Fruit fly (Drosophila melanogaster) whole organism, embryonic: Measurements from ENCODE around the gene Calr.
A peak's percentile ranks its signal among the peaks of the same experiment; 100 is the strongest.

Source experiments
- Awh ChIP-seq: fragments of 200-800 bp; sonication (Bioruptor generic); IDR thresholded peaks from 2 replicates; pipeline ENCODE4, ENCODE4 v1.3.6; 2022; ENCODE audit warnings: missing biosample characterization, missing genetic modification characterization
- Bdp1 ChIP-seq: fragments of 200-800 bp; sonication (Bioruptor generic); optimal IDR thresholded peaks from 3 replicates; lab custom pipeline; 2016; ENCODE audit warnings: missing biosample characterization, missing genetic modification characterization
- Blimp-1 ChIP-seq: fragments of 200-800 bp; sonication (Bioruptor generic); optimal IDR thresholded peaks from 3 replicates; lab custom pipeline; 2018; ENCODE audit warnings: missing biosample characterization, missing genetic modification characterization, mild to moderate bottlenecking, moderate library complexity, missing genetic modification reagents
- CG10147 ChIP-seq: fragments of 200-800 bp; sonication (Bioruptor generic); optimal IDR thresholded peaks from 2 replicates; lab custom pipeline; 2019; ENCODE audit warnings: missing biosample characterization, mild to moderate bottlenecking, missing genetic modification characterization, moderate library complexity
- CG10274 ChIP-seq: fragments of 200-800 bp; sonication (Bioruptor generic); optimal IDR thresholded peaks from 3 replicates; lab custom pipeline; 2017; ENCODE audit warnings: missing biosample characterization, mild to moderate bottlenecking, missing genetic modification characterization
- CG10565 ChIP-seq: fragments of 200-800 bp; sonication (Bioruptor generic); optimal IDR thresholded peaks from 3 replicates; lab custom pipeline; 2016; ENCODE audit warnings: missing biosample characterization, mild to moderate bottlenecking, missing genetic modification characterization
- CG11085 ChIP-seq: fragments of 200-800 bp; sonication (Bioruptor generic); IDR thresholded peaks from 2 replicates; pipeline ENCODE4 v1.3.6; 2022; ENCODE audit warnings: missing biosample characterization, missing genetic modification characterization
- CG11247 ChIP-seq: fragments of 200-800 bp; sonication (Bioruptor generic); IDR thresholded peaks from 2 replicates; pipeline ENCODE4 v1.3.6; 2022; ENCODE audit warnings: missing biosample characterization, missing genetic modification characterization
- CG16813 ChIP-seq: fragments of 200-800 bp; sonication (Bioruptor generic); IDR thresholded peaks from 3 replicates; pipeline ENCODE4 v1.3.6; 2022; ENCODE audit warnings: missing biosample characterization, missing genetic modification characterization; ENCODE audit not compliant: partially characterized antibody
- CG17361 ChIP-seq: fragments of 200-800 bp; sonication (Bioruptor generic); IDR thresholded peaks from 3 replicates; pipeline ENCODE4 v1.3.6; 2022; ENCODE audit warnings: missing biosample characterization, missing genetic modification characterization
- CG2199 ChIP-seq: fragments of 200-800 bp; sonication (Bioruptor generic); IDR thresholded peaks from 3 replicates; pipeline ENCODE4 v1.3.6; 2022; ENCODE audit warnings: missing biosample characterization, missing genetic modification characterization
- CG3065 ChIP-seq: fragments of 200-800 bp; sonication (Bioruptor generic); optimal IDR thresholded peaks from 2 replicates; lab custom pipeline; 2016; ENCODE audit warnings: missing biosample characterization, missing genetic modification characterization
- CG33213 ChIP-seq: fragments of 200-800 bp; sonication (Bioruptor generic); optimal IDR thresholded peaks from 3 replicates; lab custom pipeline; 2016; ENCODE audit warnings: missing biosample characterization, missing genetic modification characterization
- CG3847 ChIP-seq: fragments of 200-800 bp; sonication (Bioruptor generic); IDR thresholded peaks from 2 replicates; pipeline ENCODE4 v1.3.6; 2022; ENCODE audit warnings: missing biosample characterization, missing genetic modification characterization
- CG42726 ChIP-seq: fragments of 200-800 bp; sonication (Bioruptor generic); IDR thresholded peaks from 2 replicates; pipeline ENCODE4 v1.3.6; 2022; ENCODE audit warnings: missing biosample characterization, missing genetic modification characterization; ENCODE audit not compliant: partially characterized antibody
- CG4730 ChIP-seq: fragments of 200-800 bp; sonication (Bioruptor generic); IDR thresholded peaks from 2 replicates; pipeline ENCODE4 v1.3.6; 2022; ENCODE audit warnings: missing biosample characterization, missing genetic modification characterization
- CG7372 ChIP-seq: fragments of 200-800 bp; sonication (Bioruptor generic); IDR thresholded peaks from 2 replicates; pipeline ENCODE4 v1.3.6; 2022; ENCODE audit warnings: missing biosample characterization, missing genetic modification characterization
- CG7556 ChIP-seq: fragments of 200-800 bp; sonication (Bioruptor generic); optimal IDR thresholded peaks from 2 replicates; lab custom pipeline; 2017; ENCODE audit warnings: missing biosample characterization, mild to moderate bottlenecking, missing genetic modification characterization
- CG7963 ChIP-seq: fragments of 200-800 bp; sonication (Bioruptor generic); IDR thresholded peaks from 3 replicates; pipeline ENCODE4 v1.3.6; 2022; ENCODE audit warnings: missing biosample characterization, missing genetic modification characterization; ENCODE audit not compliant: partially characterized antibody
- CG8388 ChIP-seq: fragments of 200-800 bp; sonication (Bioruptor generic); optimal IDR thresholded peaks from 2 replicates; lab custom pipeline; 2019; ENCODE audit warnings: missing biosample characterization, mild to moderate bottlenecking, missing genetic modification characterization, moderate library complexity
- CG8944 ChIP-seq: fragments of 200-800 bp; sonication (Bioruptor generic); optimal IDR thresholded peaks from 3 replicates; lab custom pipeline; 2016; ENCODE audit warnings: missing biosample characterization, missing genetic modification characterization
- Deaf1 ChIP-seq: fragments of 200-800 bp; optimal IDR thresholded peaks from 3 replicates; lab custom pipeline; 2019; ENCODE audit warnings: missing biosample characterization, mild to moderate bottlenecking, missing genetic modification characterization, moderate library complexity
- Doc3 ChIP-seq: fragments of 200-800 bp; sonication (Bioruptor generic); IDR thresholded peaks from 3 replicates; pipeline ENCODE4 v1.3.6; 2022; ENCODE audit warnings: missing biosample characterization, missing genetic modification characterization; ENCODE audit not compliant: partially characterized antibody
- Drgx ChIP-seq: fragments of 200-800 bp; sonication (Bioruptor generic); IDR thresholded peaks from 2 replicates; pipeline ENCODE4 v1.3.6; 2022; ENCODE audit warnings: missing biosample characterization, missing genetic modification characterization
- HLH4C ChIP-seq: fragments of 200-800 bp; sonication (Bioruptor generic); IDR thresholded peaks from 3 replicates; pipeline ENCODE4 v1.3.6; 2022; ENCODE audit warnings: missing biosample characterization, missing genetic modification characterization; ENCODE audit not compliant: partially characterized antibody
- HLHmδ ChIP-seq: fragments of 200-800 bp; sonication (Bioruptor generic); optimal IDR thresholded peaks from 2 replicates; lab custom pipeline; 2018; ENCODE audit warnings: missing biosample characterization, mild to moderate bottlenecking, missing genetic modification characterization, moderate library complexity
- HmgZ ChIP-seq: fragments of 200-800 bp; sonication (Bioruptor generic); optimal IDR thresholded peaks from 2 replicates; lab custom pipeline; 2018; ENCODE audit warnings: missing biosample characterization, mild to moderate bottlenecking, missing genetic modification characterization
- Hmr ChIP-seq: fragments of 200-800 bp; sonication (Bioruptor generic); optimal IDR thresholded peaks from 3 replicates; lab custom pipeline; 2017; ENCODE audit warnings: mild to moderate bottlenecking, missing biosample characterization, missing genetic modification reagents, missing genetic modification characterization
- Hr3 ChIP-seq: fragments of 200-800 bp; sonication (Bioruptor generic); optimal IDR thresholded peaks from 3 replicates; lab custom pipeline; 2016; ENCODE audit warnings: missing biosample characterization, missing genetic modification characterization
- MESR4 ChIP-seq: fragments of 200-800 bp; sonication (Bioruptor generic); optimal IDR thresholded peaks from 2 replicates; lab custom pipeline; 2018; ENCODE audit warnings: missing biosample characterization, mild to moderate bottlenecking, missing genetic modification characterization, moderate library complexity
- Max ChIP-seq: fragments of 200-800 bp; sonication (Bioruptor generic); optimal IDR thresholded peaks from 2 replicates; lab custom pipeline; 2016; ENCODE audit warnings: missing biosample characterization, mild to moderate bottlenecking, missing genetic modification characterization
- Spps ChIP-seq: fragments of 200-800 bp; sonication (Bioruptor generic); optimal IDR thresholded peaks from 2 replicates; lab custom pipeline; 2018; ENCODE audit warnings: missing biosample characterization, mild to moderate bottlenecking, missing genetic modification characterization
- Trl ChIP-seq, 3 experiments: fragments of >200 bp in 2 of 3; fragments of 200-800 bp in 1 of 3; sonication (Bioruptor generic) in 1 of 3; optimal IDR thresholded peaks; 2 replicates in 1 of 3; 3 replicates in 2 of 3; lab custom pipeline; 2016 to 2017; ENCODE audit warnings: missing biosample characterization in 1 of 3, missing genetic modification characterization in 1 of 3
- abd-A ChIP-seq: fragments of 200-800 bp; sonication (Bioruptor generic); optimal IDR thresholded peaks from 3 replicates; lab custom pipeline; 2019; ENCODE audit warnings: missing biosample characterization, mild to moderate bottlenecking, missing genetic modification characterization, moderate library complexity
- az2 ChIP-seq: fragments of 200-800 bp; sonication (Bioruptor generic); optimal IDR thresholded peaks from 3 replicates; lab custom pipeline; 2016; ENCODE audit warnings: missing biosample characterization, missing genetic modification characterization
- cas ChIP-seq: fragments of 200-800 bp; sonication (Bioruptor generic); IDR thresholded peaks from 2 replicates; pipeline ENCODE4 v1.3.6; 2022; ENCODE audit warnings: missing biosample characterization, missing genetic modification characterization
- chinmo ChIP-seq: fragments of 200-800 bp; sonication (Bioruptor generic); IDR thresholded peaks from 4 replicates; pipeline ENCODE4 v1.3.6; 2022; ENCODE audit warnings: missing biosample characterization, missing genetic modification characterization; ENCODE audit not compliant: partially characterized antibody
- dm ChIP-seq: fragments of 200-800 bp; sonication (Bioruptor generic); optimal IDR thresholded peaks from 3 replicates; lab custom pipeline; 2016; ENCODE audit warnings: missing biosample characterization, missing genetic modification characterization
- dpn ChIP-seq, 2 experiments: fragments of 200-800 bp; sonication (Bioruptor generic); optimal IDR thresholded peaks; 3 replicates each; lab custom pipeline; 2016; ENCODE audit warnings: missing biosample characterization in 2 of 2, missing genetic modification characterization in 2 of 2
- jumu ChIP-seq: fragments of 200-800 bp; sonication (Bioruptor generic); optimal IDR thresholded peaks from 3 replicates; lab custom pipeline; 2016; ENCODE audit warnings: missing biosample characterization, missing genetic modification characterization
- kah ChIP-seq: fragments of 200-800 bp; sonication (Bioruptor generic); optimal IDR thresholded peaks from 2 replicates; lab custom pipeline; 2018; ENCODE audit warnings: missing biosample characterization, mild to moderate bottlenecking, missing genetic modification characterization
- kay ChIP-seq: fragments of 200-800 bp; sonication (Bioruptor generic); optimal IDR thresholded peaks from 2 replicates; lab custom pipeline; 2016; ENCODE audit warnings: missing biosample characterization, missing genetic modification characterization
- org-1 ChIP-seq: fragments of 200-800 bp; sonication (Bioruptor generic); optimal IDR thresholded peaks from 2 replicates; lab custom pipeline; 2017; ENCODE audit warnings: missing biosample characterization, missing genetic modification characterization
- otp ChIP-seq: fragments of 200-800 bp; sonication (Bioruptor generic); IDR thresholded peaks from 3 replicates; pipeline ENCODE4, ENCODE4 v1.3.6; 2022; ENCODE audit warnings: missing biosample characterization, missing genetic modification characterization
- p53 ChIP-seq: fragments of 200-800 bp; sonication (Bioruptor generic); optimal IDR thresholded peaks from 2 replicates; lab custom pipeline; 2016; ENCODE audit warnings: missing biosample characterization, missing genetic modification characterization
- pum ChIP-seq: fragments of 200-800 bp; sonication (Bioruptor generic); optimal IDR thresholded peaks from 2 replicates; lab custom pipeline; 2016; ENCODE audit warnings: missing biosample characterization, missing genetic modification characterization
- sens ChIP-seq: fragments of 200-800 bp; sonication (Bioruptor generic); peaks from one replicate; lab custom pipeline; 2016; ENCODE audit warnings: missing biosample characterization, missing genetic modification characterization
- sima ChIP-seq: fragments of 200-800 bp; sonication (Bioruptor generic); optimal IDR thresholded peaks from 2 replicates; lab custom pipeline; 2016; ENCODE audit warnings: missing biosample characterization, missing genetic modification characterization
- ssp ChIP-seq: fragments of 200-800 bp; sonication (Bioruptor generic); IDR thresholded peaks from 2 replicates; pipeline ENCODE4 v1.3.6; 2022; ENCODE audit warnings: missing biosample characterization, missing genetic modification characterization
- trem ChIP-seq: fragments of 200-800 bp; optimal IDR thresholded peaks from 3 replicates; lab custom pipeline; 2019; ENCODE audit warnings: missing biosample characterization, mild to moderate bottlenecking, missing genetic modification characterization, moderate library complexity
- tx ChIP-seq: fragments of 200-800 bp; sonication (Bioruptor generic); optimal IDR thresholded peaks from 2 replicates; lab custom pipeline; 2016; ENCODE audit warnings: missing biosample characterization, missing genetic modification characterization

Calr gene

dm6 chr3R:9613124-9613523 lies 17.5 kb downstream of the Calr start (continued):
- peak; percentile 48; the same call in 1 of the 3 replicates for TF ChIP-seq CG17361 (GFP tag; lab: Robert Waterston, UW)
- peak; percentile 46 for TF ChIP-seq Max
- peak; percentile 14 for TF ChIP-seq CG10274 (GFP tag; lab: Kevin White, UChicago)
- TF ChIP-seq MESR4 (GFP tag; lab: Kevin White, UChicago) = no peak
- no peak for TF ChIP-seq CG7963 (GFP tag; lab: Robert Waterston, UW)
- TF ChIP-seq CG10565 (GFP tag; lab: Kevin White, UChicago) = no peak
- TF ChIP-seq Spps (tag; lab: Kevin White, UChicago) = no peak
- TF ChIP-seq Trl (optimal IDR thresholded peaks at IDR 0.05; lab: Kevin White, UChicago) = no peak
- peak; percentile 61 for TF ChIP-seq Trl (GFP tag; optimal IDR thresholded peaks at IDR 0.05; lab: Kevin White, UChicago)
- TF ChIP-seq trem = no peak
- peak; percentile 18 for TF ChIP-seq HmgZ (tag; lab: Kevin White, UChicago)
- TF ChIP-seq abd-A (tag; lab: Kevin White, UChicago) = no peak
- TF ChIP-seq CG3065 (GFP tag; lab: Kevin White, UChicago) = no peak
- no peak for TF ChIP-seq kah
- no peak for TF ChIP-seq cas (GFP tag; lab: Robert Waterston, UW)
- TF ChIP-seq CG8388 (GFP tag; lab: Kevin White, UChicago) = peak; percentile 32
- no peak for TF ChIP-seq sima
- no peak for TF ChIP-seq CG16813 (GFP tag; lab: Robert Waterston, UW)
- no peak for TF ChIP-seq CG4730 (GFP tag; lab: Robert Waterston, UW)
- TF ChIP-seq Bdp1 (GFP tag; lab: Kevin White, UChicago) = peak; percentile 31
- no peak for TF ChIP-seq HLHmδ (GFP tag; lab: Kevin White, UChicago)
- peak; percentile 53 for TF ChIP-seq org-1 (GFP tag; lab: Kevin White, UChicago)
- no peak for TF ChIP-seq chinmo (GFP tag; lab: Robert Waterston, UW)
- TF ChIP-seq CG8944 (GFP tag; lab: Kevin White, UChicago) = peak; percentile 60
- peak; percentile 37 for TF ChIP-seq jumu (GFP tag; lab: Kevin White, UChicago)
- peak; percentile 96 for TF ChIP-seq Drgx (GFP tag; lab: Robert Waterston, UW)
- TF ChIP-seq sens (GFP tag; lab: Kevin White, UChicago) = peak; percentile 95
- TF ChIP-seq Deaf1 (tag; lab: Kevin White, UChicago) = peak; percentile 13
- TF ChIP-seq CG11085 (GFP tag; lab: Robert Waterston, UW) = 0 out of 2 replicates have a peak, but pooled peaks have one; percentile 32
- 0 out of 2 replicates have a peak, but pooled peaks have one; percentile 34 for TF ChIP-seq CG11247 (GFP tag; lab: Robert Waterston, UW)
- peak; percentile 45 for TF ChIP-seq Hr3
- 0 out of 2 replicates have a peak, but pooled peaks have one; percentile 44 for TF ChIP-seq Awh (GFP tag; lab: Robert Waterston, UW)
- TF ChIP-seq CG10147 (GFP tag; lab: Kevin White, UChicago) = peak; percentile 65
- no peak for TF ChIP-seq CG2199 (GFP tag; lab: Robert Waterston, UW)
- no peak for TF ChIP-seq CG7372 (GFP tag; lab: Robert Waterston, UW)
- peak; percentile 36 for TF ChIP-seq kay (GFP tag; lab: Kevin White, UChicago)
- peak; percentile 47 for TF ChIP-seq az2 (GFP tag; lab: Kevin White, UChicago)
- TF ChIP-seq CG7556 (GFP tag; lab: Kevin White, UChicago) = peak; percentile 46
- peak; percentile 26 for TF ChIP-seq CG33213
- TF ChIP-seq Blimp-1 (GFP tag; lab: Kevin White, UChicago) = peak; percentile 57
- TF ChIP-seq CG3847 (GFP tag; lab: Robert Waterston, UW) = peak; percentile 52
- peak; percentile 45 for TF ChIP-seq pum (GFP tag; lab: Kevin White, UChicago)
- TF ChIP-seq CG42726 = no peak
- peak; percentile 58 for TF ChIP-seq Hmr (GFP tag; lab: Kevin White, UChicago)
- TF ChIP-seq Doc3 (GFP tag; lab: Robert Waterston, UW) = no peak
- peak; percentile 64; the same call in 2 of the 3 replicates for TF ChIP-seq otp
- TF ChIP-seq ssp (GFP tag; lab: Robert Waterston, UW) = peak; percentile 54
- TF ChIP-seq HLH4C (GFP tag; lab: Robert Waterston, UW) = no peak
- peak; percentile 57 to 70 for TF ChIP-seq dpn (GFP tag; optimal IDR thresholded peaks at IDR 0.05; lab: Kevin White, UChicago)
- TF ChIP-seq tx (GFP tag; lab: Kevin White, UChicago) = no peak
- TF ChIP-seq dm (GFP tag; lab: Kevin White, UChicago) = no peak
- peak; percentile 4 for TF ChIP-seq p53 (GFP tag; lab: Kevin White, UChicago)
